Fruit fly (Drosophila melanogaster) Kc167 (cell line): ENCODE measurements around the gene Cks85A.

ENCODE experiments used
- Myc ChIP-seq: fragments of >200 bp; optimal IDR thresholded peaks from 2 replicates; lab custom pipeline; 2017; ENCODE audit warnings: missing external identifiers
- h ChIP-seq: fragments of >200 bp; optimal IDR thresholded peaks from 3 replicates; lab custom pipeline; 2018; ENCODE audit warnings: missing external identifiers
- insv ChIP-seq: fragments of >200 bp; optimal IDR thresholded peaks from 3 replicates; lab custom pipeline; 2018; ENCODE audit warnings: missing external identifiers
- psq ChIP-seq: fragments of >200 bp; optimal IDR thresholded peaks from 2 replicates; lab custom pipeline; 2017; ENCODE audit warnings: missing external identifiers
- ttk ChIP-seq: sonication (Bioruptor generic); optimal IDR thresholded peaks from 2 replicates; lab custom pipeline; 2017; ENCODE audit warnings: missing external identifiers

DNA sequence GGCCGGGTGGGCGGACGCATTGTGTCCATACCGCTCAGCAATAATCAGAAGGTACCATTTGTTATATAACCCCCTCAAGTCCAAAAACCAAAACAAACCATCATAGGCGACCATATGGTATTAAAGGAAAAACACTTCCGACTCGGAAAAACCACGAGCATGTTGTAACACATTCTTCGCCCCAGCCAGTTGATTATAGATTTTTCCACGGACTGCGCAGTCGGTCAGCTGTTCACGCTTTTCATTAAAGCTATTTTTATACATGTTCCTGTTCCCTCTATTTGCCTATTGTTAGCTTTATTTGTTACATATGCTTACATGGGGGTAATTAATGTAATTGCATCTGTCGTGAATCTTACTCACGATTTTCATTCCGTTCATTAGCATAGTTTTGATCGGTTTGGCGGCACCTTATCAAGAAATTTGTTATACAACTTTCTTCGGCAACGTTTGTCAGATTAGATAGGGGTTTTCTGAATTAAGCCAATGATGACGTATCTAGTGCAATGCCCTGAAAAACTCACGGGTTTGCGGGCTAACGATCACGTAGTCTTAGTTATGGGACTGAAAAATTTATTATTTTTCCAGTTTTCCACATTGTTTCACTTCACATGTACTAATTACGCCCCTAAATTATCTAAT lies 53.4 kb downstream of the Cks85A start:
- TF ChIP-seq h (lab: Kevin White, UChicago) (no peak), psq (lab: Kevin White, UChicago) (no peak), insv (lab: Kevin White, UChicago) (no peak), Myc (lab: Kevin White, UChicago) (no peak), ttk (lab: Kevin White, UChicago) (no peak)
